Worm (Caenorhabditis elegans) whole organism, L1 larva: ENCODE results near the gene sru-2.

ENCODE experiments used
- C16A3.4 ChIP-seq: fragments of 150-350 bp; optimal IDR thresholded peaks from 2 replicates; lab custom pipeline; 2014; ENCODE audit warnings: missing biosample characterization, missing genetic modification characterization
- C34B4.2 ChIP-seq: sonication (generic microtip); optimal IDR thresholded peaks from 2 replicates; lab custom pipeline; 2017; ENCODE audit warnings: mild to moderate bottlenecking, missing genetic modification characterization, missing compliant biosample characterization
- F16B12.6 ChIP-seq: fragments of 150-350 bp; optimal IDR thresholded peaks from 2 replicates; lab custom pipeline; 2014; ENCODE audit warnings: missing biosample characterization, missing genetic modification characterization
- alr-1 ChIP-seq: fragments of 200-800 bp; sonication (Bioruptor generic); optimal IDR thresholded peaks from 2 replicates; lab custom pipeline; 2018; ENCODE audit warnings: borderline replicate concordance, mild to moderate bottlenecking, missing genetic modification characterization, missing compliant biosample characterization
- aly-2 ChIP-seq: fragments of 150-350 bp; optimal IDR thresholded peaks from 2 replicates; lab custom pipeline; 2014; ENCODE audit warnings: missing biosample characterization, missing genetic modification characterization
- ceh-8 ChIP-seq: fragments of 200-800 bp; sonication (Bioruptor generic); optimal IDR thresholded peaks from 2 replicates; lab custom pipeline; 2018; ENCODE audit warnings: mild to moderate bottlenecking, missing genetic modification characterization, moderate library complexity, missing compliant biosample characterization
- ceh-88 ChIP-seq: fragments of 200-800 bp; sonication (Bioruptor generic); IDR thresholded peaks from 2 replicates; pipeline ENCODE4 v1.3.6; 2022; ENCODE audit warnings: missing genetic modification characterization, missing compliant biosample characterization
- ceh-90 ChIP-seq: sonication (generic microtip); optimal IDR thresholded peaks from 2 replicates; lab custom pipeline; 2016; ENCODE audit warnings: missing genetic modification characterization, missing compliant biosample characterization
- dpl-1 ChIP-seq, 3 experiments: fragments of 150-350 bp in 2 of 3; sonication (generic microtip) in 1 of 3; optimal IDR thresholded peaks; 2 replicates each; lab custom pipeline; 2014 to 2017; ENCODE audit warnings: missing biosample characterization in 3 of 3, missing genetic modification characterization in 3 of 3, missing genetic modification reagents in 3 of 3
- efl-1 ChIP-seq, 4 experiments: fragments of 150-350 bp; optimal IDR thresholded peaks in 3 of 4; peaks in 1 of 4; 1 replicate in 1 of 4; 2 replicates in 3 of 4; lab custom pipeline; 2014; ENCODE audit warnings: missing biosample characterization in 2 of 4, missing genetic modification characterization in 2 of 4, missing genetic modification reagents in 2 of 4
- egl-13 ChIP-seq: sonication (generic microtip); optimal IDR thresholded peaks from 2 replicates; lab custom pipeline; 2016; ENCODE audit warnings: missing genotype, missing genetic modification reagents, missing genetic modification characterization, missing compliant biosample characterization
- egl-27 ChIP-seq, 2 experiments: fragments of 150-350 bp in 1 of 2; sonication (generic microtip); optimal IDR thresholded peaks; 3 replicates each; lab custom pipeline; 2017 to 2018; ENCODE audit warnings: missing biosample characterization in 2 of 2, missing genetic modification characterization in 2 of 2, missing genetic modification reagents in 2 of 2
- elt-3 ChIP-seq, 6 experiments: fragments of 150-350 bp in 1 of 6; sonication (generic microtip); optimal IDR thresholded peaks; 2 replicates each; lab custom pipeline; 2017 to 2018; ENCODE audit warnings: missing biosample characterization in 6 of 6, missing genetic modification characterization in 6 of 6, inconsistent platforms in 1 of 6
- ets-5 ChIP-seq: fragments of 200-800 bp; sonication (Bioruptor generic); IDR thresholded peaks from 2 replicates; pipeline ENCODE4 v1.3.6; 2022; ENCODE audit warnings: missing genetic modification characterization, missing compliant biosample characterization
- fkh-4 ChIP-seq: sonication (generic microtip); optimal IDR thresholded peaks from 2 replicates; lab custom pipeline; 2016; ENCODE audit warnings: missing compliant biosample characterization, missing genetic modification characterization, borderline replicate concordance
- fkh-8 ChIP-seq: sonication (generic microtip); optimal IDR thresholded peaks from 2 replicates; lab custom pipeline; 2016; ENCODE audit warnings: mild to moderate bottlenecking, missing genetic modification characterization, missing compliant biosample characterization
- grh-1 ChIP-seq: fragments of 200-800 bp; sonication (Bioruptor generic); IDR thresholded peaks from 2 replicates; pipeline ENCODE4 v1.3.6; 2022; ENCODE audit warnings: missing genetic modification reagents, missing genetic modification characterization, missing compliant biosample characterization
- hlh-4 ChIP-seq: sonication (generic microtip); optimal IDR thresholded peaks from 2 replicates; lab custom pipeline; 2016; ENCODE audit warnings: mild to moderate bottlenecking, missing genetic modification characterization, missing compliant biosample characterization
- irx-1 ChIP-seq: sonication (generic microtip); optimal IDR thresholded peaks from 2 replicates; lab custom pipeline; 2016; ENCODE audit warnings: missing genetic modification characterization, missing compliant biosample characterization
- isw-1 ChIP-seq: fragments of 200-800 bp; sonication (Bioruptor generic); IDR thresholded peaks from 2 replicates; pipeline ENCODE4 v1.3.6; 2022; ENCODE audit warnings: missing genetic modification characterization, missing compliant biosample characterization
- jun-1 ChIP-seq: fragments of 150-350 bp; optimal IDR thresholded peaks from 2 replicates; lab custom pipeline; 2014; ENCODE audit warnings: missing biosample characterization, missing genetic modification reagents, missing genetic modification characterization
- lin-13 ChIP-seq: fragments of 150-350 bp; optimal IDR thresholded peaks from 2 replicates; lab custom pipeline; 2014; ENCODE audit warnings: missing biosample characterization, missing genetic modification reagents, missing genetic modification characterization
- lin-14 ChIP-seq: fragments of 200-800 bp; sonication (Bioruptor generic); optimal IDR thresholded peaks from 2 replicates; lab custom pipeline; 2018; ENCODE audit warnings: mild to moderate bottlenecking, missing genetic modification characterization, moderate library complexity, missing compliant biosample characterization
- lin-35 ChIP-seq, 2 experiments: fragments of 150-350 bp; optimal IDR thresholded peaks; 2 replicates each; lab custom pipeline; 2014; ENCODE audit warnings: missing biosample characterization in 2 of 2, missing genetic modification characterization in 2 of 2, missing genetic modification reagents in 2 of 2
- lin-39 ChIP-seq: fragments of 150-350 bp; optimal IDR thresholded peaks from 2 replicates; lab custom pipeline; 2014; ENCODE audit warnings: missing biosample characterization, missing genetic modification reagents, missing genetic modification characterization
- lir-3 ChIP-seq: sonication (generic microtip); optimal IDR thresholded peaks from 2 replicates; lab custom pipeline; 2016; ENCODE audit warnings: mild to moderate bottlenecking, missing genetic modification characterization, moderate library complexity, missing compliant biosample characterization; ENCODE audit not compliant: poor library complexity
- lsy-2 ChIP-seq, 2 experiments: fragments of 150-350 bp; optimal IDR thresholded peaks; 2 replicates each; lab custom pipeline; 2014; ENCODE audit warnings: missing biosample characterization in 2 of 2, missing genetic modification characterization in 2 of 2
- mef-2 ChIP-seq: fragments of 150-350 bp; optimal IDR thresholded peaks from 2 replicates; lab custom pipeline; 2014; ENCODE audit warnings: missing biosample characterization, missing genetic modification characterization
- mep-1 ChIP-seq: fragments of 150-350 bp; optimal IDR thresholded peaks from 2 replicates; lab custom pipeline; 2014; ENCODE audit warnings: missing biosample characterization, missing genetic modification characterization
- nhr-20 ChIP-seq: sonication (generic microtip); optimal IDR thresholded peaks from 2 replicates; lab custom pipeline; 2016; ENCODE audit warnings: mild to moderate bottlenecking, missing genetic modification characterization, missing compliant biosample characterization
- nhr-237 ChIP-seq: fragments of 150-350 bp; optimal IDR thresholded peaks from 2 replicates; lab custom pipeline; 2014; ENCODE audit warnings: missing biosample characterization, missing genetic modification characterization
- nhr-28 ChIP-seq: fragments of 150-350 bp; optimal IDR thresholded peaks from 2 replicates; lab custom pipeline; 2014; ENCODE audit warnings: missing biosample characterization, missing genetic modification characterization
- nhr-47 ChIP-seq: sonication (generic microtip); optimal IDR thresholded peaks from 2 replicates; lab custom pipeline; 2016; ENCODE audit warnings: mild to moderate bottlenecking, missing genetic modification characterization, moderate library complexity, missing compliant biosample characterization
- nhr-76 ChIP-seq: sonication (generic microtip); optimal IDR thresholded peaks from 2 replicates; lab custom pipeline; 2017; ENCODE audit warnings: missing biosample characterization, missing genetic modification characterization
- nhr-77 ChIP-seq: fragments of 150-350 bp; optimal IDR thresholded peaks from 2 replicates; lab custom pipeline; 2014; ENCODE audit warnings: missing biosample characterization, missing genetic modification characterization
- nhr-85 ChIP-seq: sonication (generic microtip); peaks from one replicate; lab custom pipeline; 2016; ENCODE audit warnings: missing genetic modification characterization, inconsistent platforms, missing compliant biosample characterization
- nhr-90 ChIP-seq: sonication (generic microtip); optimal IDR thresholded peaks from 2 replicates; lab custom pipeline; 2016; ENCODE audit warnings: mild to moderate bottlenecking, missing genetic modification characterization, missing compliant biosample characterization; ENCODE audit not compliant: poor library complexity
- pag-3 ChIP-seq: sonication (generic microtip); optimal IDR thresholded peaks from 2 replicates; lab custom pipeline; 2017; ENCODE audit warnings: missing genetic modification characterization, mild to moderate bottlenecking, missing compliant biosample characterization, antibody characterized with exemption, borderline replicate concordance; ENCODE audit not compliant: insufficient read depth
- rnt-1 ChIP-seq: sonication (generic microtip); optimal IDR thresholded peaks from 2 replicates; lab custom pipeline; 2016; ENCODE audit warnings: mild to moderate bottlenecking, missing genetic modification characterization, moderate library complexity, missing compliant biosample characterization
- snu-23 ChIP-seq: sonication (generic microtip); optimal IDR thresholded peaks from 2 replicates; lab custom pipeline; 2016; ENCODE audit warnings: missing genetic modification characterization, missing compliant biosample characterization
- sup-37 ChIP-seq: fragments of 200-800 bp; sonication (Bioruptor generic); optimal IDR thresholded peaks from 2 replicates; lab custom pipeline; 2018; ENCODE audit warnings: mild to moderate bottlenecking, missing genetic modification characterization, missing compliant biosample characterization
- swsn-7 ChIP-seq: sonication (generic microtip); optimal IDR thresholded peaks from 2 replicates; lab custom pipeline; 2016; ENCODE audit warnings: missing genetic modification characterization, missing compliant biosample characterization
- tbx-2 ChIP-seq: sonication (generic microtip); optimal IDR thresholded peaks from 2 replicates; lab custom pipeline; 2016; ENCODE audit warnings: missing genetic modification characterization, missing compliant biosample characterization
- tlp-1 ChIP-seq: fragments of 150-350 bp; optimal IDR thresholded peaks from 2 replicates; lab custom pipeline; 2014; ENCODE audit warnings: missing biosample characterization, missing genetic modification characterization
- unc-30 ChIP-seq: sonication (generic microtip); optimal IDR thresholded peaks from 2 replicates; lab custom pipeline; 2017; ENCODE audit warnings: missing biosample characterization, missing genetic modification characterization
- unc-86 ChIP-seq: sonication (generic microtip); optimal IDR thresholded peaks from 2 replicates; lab custom pipeline; 2016; ENCODE audit warnings: missing genetic modification characterization, missing compliant biosample characterization
- unc-98 ChIP-seq: fragments of 200-800 bp; sonication (Bioruptor generic); IDR thresholded peaks from 2 replicates; pipeline ENCODE4 v1.3.6; 2022; ENCODE audit warnings: missing genetic modification characterization, missing compliant biosample characterization
- vab-15 ChIP-seq: sonication (generic microtip); optimal IDR thresholded peaks from 2 replicates; lab custom pipeline; 2017; ENCODE audit warnings: missing genotype, mild to moderate bottlenecking, missing genetic modification characterization, missing compliant biosample characterization
- xbp-1 ChIP-seq: sonication (generic microtip); optimal IDR thresholded peaks from 2 replicates; lab custom pipeline; 2016; ENCODE audit warnings: missing genetic modification characterization, missing compliant biosample characterization
- zag-1 ChIP-seq: fragments of 150-350 bp; optimal IDR thresholded peaks from 2 replicates; lab custom pipeline; 2014; ENCODE audit warnings: missing biosample characterization, missing genetic modification characterization
- ztf-11 ChIP-seq, 2 experiments: sonication (generic microtip); optimal IDR thresholded peaks; 2 replicates each; lab custom pipeline; 2016 to 2017; ENCODE audit warnings: missing genetic modification characterization in 2 of 2, missing biosample characterization in 1 of 2, missing compliant biosample characterization in 1 of 2
- ztf-4 ChIP-seq: fragments of 150-350 bp; optimal IDR thresholded peaks from 2 replicates; lab custom pipeline; 2014; ENCODE audit warnings: missing biosample characterization, missing genetic modification characterization

Gene sru-2

ce11 chrIV:9513360-9513777, 27.3 kb downstream of the sru-2 start:
- TF ChIP-seq zag-1 (tag; lab: Kevin White, UChicago) (no peak), rnt-1 (tag; lab: Kevin White, UChicago) (peak; percentile 33), lin-14 (GFP tag; lab: Kevin White, UChicago) (peak; percentile 58), xbp-1 (tag; lab: Kevin White, UChicago) (peak; percentile 34), ztf-11 (tag; optimal IDR thresholded peaks at IDR 0.05; lab: Kevin White, UChicago) (no peak), jun-1 (tag; lab: Kevin White, UChicago) (peak; percentile 35), ceh-8 (GFP tag; lab: Kevin White, UChicago) (no peak), tlp-1 (no peak), unc-86 (tag; lab: Kevin White, UChicago) (no peak), efl-1 (optimal IDR thresholded peaks at IDR 0.05; lab: Kevin White, UChicago) (peak; percentile 49 to 59), efl-1 (GFP tag; optimal IDR thresholded peaks at IDR 0.05 in 1 of 2; lab: Kevin White, UChicago) (peak; percentile 51 to 95), C16A3.4 (tag; lab: Kevin White, UChicago) (peak; percentile 41), egl-13 (tag; lab: Kevin White, UChicago) (no peak), grh-1 (peak; percentile 41; the same call in 1 of the 2 replicates), nhr-20 (tag; lab: Kevin White, UChicago) (peak; percentile 77), sup-37 (GFP tag; lab: Kevin White, UChicago) (no peak), ceh-88 (GFP tag; lab: Robert Waterston, UW) (no peak), irx-1 (tag; lab: Kevin White, UChicago) (no peak), F16B12.6 (peak; percentile 82), pag-3 (tag; lab: Kevin White, UChicago) (no peak), lin-39 (no peak), mef-2 (no peak), aly-2 (no peak), lin-35 (GFP tag; optimal IDR thresholded peaks at IDR 0.05; lab: Kevin White, UChicago) (peak; percentile 33 to 71), fkh-4 (no peak), swsn-7 (tag; lab: Kevin White, UChicago) (peak; percentile 44), nhr-77 (tag; lab: Kevin White, UChicago) (no peak), hlh-4 (no peak), egl-27 (tag; optimal IDR thresholded peaks at IDR 0.05; lab: Kevin White, UChicago) (no peak), mep-1 (tag; lab: Kevin White, UChicago) (peak; percentile 72), isw-1 (peak; percentile 18; the same call in 1 of the 2 replicates), dpl-1 (GFP tag; optimal IDR thresholded peaks at IDR 0.05; lab: Kevin White, UChicago) (peak in 2 of 3 experiments; percentile 33 to 37), unc-98 (GFP tag; lab: Robert Waterston, UW) (no peak), ets-5 (GFP tag; lab: Robert Waterston, UW) (no peak), lir-3 (tag; lab: Kevin White, UChicago) (peak; percentile 36), nhr-85 (peak; percentile 79), fkh-8 (tag; lab: Kevin White, UChicago) (no peak), nhr-90 (tag; lab: Kevin White, UChicago) (peak; percentile 45), lin-13 (no peak), vab-15 (tag; lab: Kevin White, UChicago) (no peak), tbx-2 (tag; lab: Kevin White, UChicago) (peak; percentile 15), unc-30 (tag; lab: Kevin White, UChicago) (no peak), alr-1 (tag; lab: Kevin White, UChicago) (no peak), lsy-2 (tag; optimal IDR thresholded peaks at IDR 0.05; lab: Kevin White, UChicago) (peak; percentile 48 to 63), C34B4.2 (no peak), ztf-4 (tag; lab: Kevin White, UChicago) (peak; percentile 15), ceh-90 (tag; lab: Kevin White, UChicago) (no peak), elt-3 (tag; optimal IDR thresholded peaks at IDR 0.05; lab: Kevin White, UChicago) (peak in 1 of 6 experiments; percentile 51), nhr-237 (tag; lab: Kevin White, UChicago) (no peak), nhr-28 (tag; lab: Kevin White, UChicago) (no peak), nhr-76 (no peak), snu-23 (peak; percentile 57), nhr-47 (tag; lab: Kevin White, UChicago) (peak; percentile 40)
